Worm (Caenorhabditis elegans) whole organism, L2 larva: Measurements from ENCODE around the gene skpo-2.

Experiments
- Y55F3AM.14 ChIP-seq: fragments of 200-800 bp; sonication (Bioruptor generic); optimal IDR thresholded peaks from 2 replicates; lab custom pipeline; 2018; ENCODE audit warnings: mild to moderate bottlenecking, missing genetic modification characterization, missing compliant biosample characterization
- elt-3 ChIP-seq: sonication (generic microtip); optimal IDR thresholded peaks from 2 replicates; lab custom pipeline; 2017; ENCODE audit warnings: missing biosample characterization, missing genetic modification characterization
- nhr-11 ChIP-seq: fragments of 150-350 bp; optimal IDR thresholded peaks from 2 replicates; lab custom pipeline; 2014; ENCODE audit warnings: missing biosample characterization, missing genetic modification characterization
- nhr-25 ChIP-seq: fragments of 150-350 bp; sonication (generic microtip); optimal IDR thresholded peaks from 3 replicates; lab custom pipeline; 2014; ENCODE audit warnings: missing biosample characterization, missing genetic modification characterization
- unc-39 ChIP-seq: fragments of 150-350 bp; optimal IDR thresholded peaks from 2 replicates; lab custom pipeline; 2014; ENCODE audit warnings: missing biosample characterization, missing genetic modification characterization

DNA sequence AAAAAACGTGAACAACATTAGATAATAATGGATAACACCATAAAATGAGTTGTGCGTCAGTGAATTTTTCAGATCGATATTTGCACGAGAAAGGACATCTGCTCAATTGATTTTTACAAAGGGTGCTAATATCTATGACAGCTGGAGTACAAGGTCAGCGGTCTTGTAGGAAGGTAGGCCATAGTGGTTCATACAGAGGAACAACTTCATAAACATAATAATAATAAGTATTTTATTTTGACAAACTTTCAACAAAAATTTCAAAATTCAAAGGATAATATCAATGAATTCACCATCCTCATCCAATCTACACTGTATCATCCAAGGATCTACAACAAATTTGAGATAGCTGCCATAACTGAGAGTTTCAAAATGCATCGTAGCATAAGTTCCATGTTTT is 40.9 kb upstream of the skpo-2 start, which contains the start of gene fbxb-104:
- TF ChIP-seq Y55F3AM.14 (no peak), unc-39 (tag; lab: Kevin White, UChicago) (no peak), nhr-11 (no peak), elt-3 (no peak), nhr-25 (no peak)
